Worm (Caenorhabditis elegans) whole organism, late embryonic: Measurements from ENCODE around the gene C27D8.2.

Experiments
- C08G9.2 ChIP-seq: sonication (generic microtip); optimal IDR thresholded peaks from 2 replicates; lab custom pipeline; 2016; ENCODE audit warnings: mild to moderate bottlenecking, missing genetic modification characterization, moderate library complexity, missing compliant biosample characterization
- C38D4.7 ChIP-seq: fragments of 200-800 bp; sonication (Bioruptor generic); optimal IDR thresholded peaks from 2 replicates; lab custom pipeline; 2018; ENCODE audit warnings: mild to moderate bottlenecking, missing genetic modification characterization, moderate library complexity, missing compliant biosample characterization
- T23F11.4 ChIP-seq: fragments of 200-800 bp; sonication (Bioruptor generic); optimal IDR thresholded peaks from 2 replicates; lab custom pipeline; 2018; ENCODE audit warnings: mild to moderate bottlenecking, missing genetic modification characterization, missing compliant biosample characterization
- Y22D7AL.16 ChIP-seq: sonication (generic microtip); optimal IDR thresholded peaks from 2 replicates; lab custom pipeline; 2016; ENCODE audit warnings: missing genetic modification characterization, missing compliant biosample characterization
- ahr-1 ChIP-seq: sonication (generic microtip); optimal IDR thresholded peaks from 2 replicates; lab custom pipeline; 2016; ENCODE audit warnings: missing genetic modification characterization, missing compliant biosample characterization
- ceh-14 ChIP-seq: sonication (generic microtip); optimal IDR thresholded peaks from 2 replicates; lab custom pipeline; 2016; ENCODE audit warnings: missing genotype, missing genetic modification characterization, missing compliant biosample characterization
- ceh-18 ChIP-seq: sonication (generic microtip); optimal IDR thresholded peaks from 2 replicates; lab custom pipeline; 2016; ENCODE audit warnings: missing genetic modification characterization, missing compliant biosample characterization
- ceh-19 ChIP-seq: fragments of 200-800 bp; sonication (Bioruptor generic); optimal IDR thresholded peaks from 2 replicates; lab custom pipeline; 2018; ENCODE audit warnings: mild to moderate bottlenecking, missing genetic modification characterization, missing compliant biosample characterization
- ceh-2 ChIP-seq: sonication (generic microtip); optimal IDR thresholded peaks from 2 replicates; lab custom pipeline; 2016; ENCODE audit warnings: missing genotype, missing genetic modification characterization, missing compliant biosample characterization
- ceh-24 ChIP-seq: sonication (generic microtip); optimal IDR thresholded peaks from 2 replicates; lab custom pipeline; 2016; ENCODE audit warnings: mild to moderate bottlenecking, missing genetic modification characterization, missing compliant biosample characterization
- ceh-31 ChIP-seq: sonication (generic microtip); optimal IDR thresholded peaks from 2 replicates; lab custom pipeline; 2016; ENCODE audit warnings: missing genetic modification characterization, missing compliant biosample characterization
- ceh-34 ChIP-seq: sonication (generic microtip); optimal IDR thresholded peaks from 2 replicates; lab custom pipeline; 2016; ENCODE audit warnings: mild to moderate bottlenecking, missing genetic modification characterization, missing compliant biosample characterization
- ceh-6 ChIP-seq: fragments of 200-800 bp; sonication (Bioruptor generic); optimal IDR thresholded peaks from 2 replicates; lab custom pipeline; 2018; ENCODE audit warnings: mild to moderate bottlenecking, missing genetic modification characterization, missing compliant biosample characterization
- dmd-4 ChIP-seq: sonication (generic microtip); optimal IDR thresholded peaks from 2 replicates; lab custom pipeline; 2016; ENCODE audit warnings: borderline replicate concordance, missing genetic modification characterization, missing compliant biosample characterization
- dve-1 ChIP-seq: sonication (generic microtip); optimal IDR thresholded peaks from 2 replicates; lab custom pipeline; 2017; ENCODE audit warnings: antibody characterized with exemption, mild to moderate bottlenecking, missing genetic modification characterization, missing compliant biosample characterization
- ets-4 ChIP-seq: sonication (generic microtip); optimal IDR thresholded peaks from 2 replicates; lab custom pipeline; 2016; ENCODE audit warnings: missing genetic modification characterization, missing compliant biosample characterization
- fax-1 ChIP-seq: sonication (generic microtip); optimal IDR thresholded peaks from 2 replicates; lab custom pipeline; 2016; ENCODE audit warnings: missing genotype, missing genetic modification characterization, missing compliant biosample characterization
- fkh-6 ChIP-seq: sonication (generic microtip); optimal IDR thresholded peaks from 2 replicates; lab custom pipeline; 2016; ENCODE audit warnings: missing genetic modification characterization, missing compliant biosample characterization
- gmeb-2 ChIP-seq: sonication (generic microtip); optimal IDR thresholded peaks from 2 replicates; lab custom pipeline; 2016; ENCODE audit warnings: missing genetic modification characterization, inconsistent platforms, missing compliant biosample characterization
- hlh-13 ChIP-seq: fragments of 200-800 bp; sonication (Bioruptor generic); optimal IDR thresholded peaks from 2 replicates; lab custom pipeline; 2018; ENCODE audit warnings: mild to moderate bottlenecking, missing genetic modification characterization, missing compliant biosample characterization
- hlh-15 ChIP-seq: sonication (generic microtip); optimal IDR thresholded peaks from 2 replicates; lab custom pipeline; 2016; ENCODE audit warnings: missing genetic modification characterization, missing compliant biosample characterization
- hlh-30 ChIP-seq: sonication (generic microtip); optimal IDR thresholded peaks from 2 replicates; lab custom pipeline; 2017; ENCODE audit warnings: antibody characterized with exemption, missing genetic modification characterization, missing compliant biosample characterization; ENCODE audit not compliant: insufficient read depth
- hlh-6 ChIP-seq: sonication (generic microtip); optimal IDR thresholded peaks from 2 replicates; lab custom pipeline; 2016; ENCODE audit warnings: missing genotype, missing genetic modification characterization, missing compliant biosample characterization
- lim-6 ChIP-seq: sonication (generic microtip); optimal IDR thresholded peaks from 2 replicates; lab custom pipeline; 2016; ENCODE audit warnings: missing genetic modification characterization, missing compliant biosample characterization
- mec-3 ChIP-seq: sonication (generic microtip); optimal IDR thresholded peaks from 2 replicates; lab custom pipeline; 2016; ENCODE audit warnings: borderline replicate concordance, missing genetic modification characterization, missing compliant biosample characterization
- nfya-1 ChIP-seq: sonication (generic microtip); optimal IDR thresholded peaks from 2 replicates; lab custom pipeline; 2017; ENCODE audit warnings: missing genetic modification characterization, mild to moderate bottlenecking, missing compliant biosample characterization, antibody characterized with exemption, moderate library complexity
- nhr-232 ChIP-seq: sonication (generic microtip); optimal IDR thresholded peaks from 2 replicates; lab custom pipeline; 2016; ENCODE audit warnings: missing genetic modification characterization, missing compliant biosample characterization
- npax-4 ChIP-seq: sonication (generic microtip); optimal IDR thresholded peaks from 2 replicates; lab custom pipeline; 2016; ENCODE audit warnings: missing genetic modification characterization, missing compliant biosample characterization
- pat-9 ChIP-seq: fragments of 200-800 bp; sonication (Bioruptor generic); optimal IDR thresholded peaks from 2 replicates; lab custom pipeline; 2018; ENCODE audit warnings: mild to moderate bottlenecking, missing genetic modification characterization, moderate library complexity, missing compliant biosample characterization
- pha-4 ChIP-seq: fragments of 150-350 bp; optimal IDR thresholded peaks from 2 replicates; lab custom pipeline; 2018; ENCODE audit warnings: missing biosample characterization, missing genetic modification reagents, missing genetic modification characterization
- ref-2 ChIP-seq: sonication (generic microtip); optimal IDR thresholded peaks from 2 replicates; lab custom pipeline; 2016; ENCODE audit warnings: missing genetic modification characterization, missing compliant biosample characterization
- rnt-1 ChIP-seq: sonication (generic microtip); optimal IDR thresholded peaks from 2 replicates; lab custom pipeline; 2016; ENCODE audit warnings: missing genetic modification characterization, missing compliant biosample characterization
- sox-2 ChIP-seq: fragments of 200-800 bp; sonication (Bioruptor generic); IDR thresholded peaks from 2 replicates; pipeline ENCODE4 v1.3.6; 2022; ENCODE audit warnings: missing genetic modification reagents, missing genetic modification characterization, missing compliant biosample characterization
- tbx-2 ChIP-seq: sonication (generic microtip); optimal IDR thresholded peaks from 2 replicates; lab custom pipeline; 2016; ENCODE audit warnings: missing genetic modification characterization, missing compliant biosample characterization
- tbx-7 ChIP-seq: sonication (generic microtip); optimal IDR thresholded peaks from 2 replicates; lab custom pipeline; 2016; ENCODE audit warnings: missing genotype, missing genetic modification characterization, missing compliant biosample characterization
- ttx-3 ChIP-seq: sonication (generic microtip); optimal IDR thresholded peaks from 2 replicates; lab custom pipeline; 2016; ENCODE audit warnings: missing genetic modification reagents, missing genetic modification characterization, missing compliant biosample characterization
- unc-3 ChIP-seq, 2 experiments: fragments of 200-800 bp in 1 of 2; sonication (Bioruptor generic) in 1 of 2; sonication (generic microtip) in 1 of 2; conservative IDR thresholded peaks in 1 of 2; optimal IDR thresholded peaks in 1 of 2; 2 replicates each; pipeline versions ENCODE4 v1.3.6 to Lab custom; 2016 to 2022; ENCODE audit warnings: missing compliant biosample characterization in 2 of 2, missing genetic modification characterization in 2 of 2, missing genetic modification reagents in 1 of 2
- unc-42 ChIP-seq: sonication (generic microtip); optimal IDR thresholded peaks from 2 replicates; lab custom pipeline; 2016; ENCODE audit warnings: missing genotype, missing genetic modification characterization, missing compliant biosample characterization
- unc-55 ChIP-seq: sonication (generic microtip); optimal IDR thresholded peaks from 2 replicates; lab custom pipeline; 2017; ENCODE audit warnings: missing biosample characterization, missing genetic modification reagents, missing genetic modification characterization
- unc-86 ChIP-seq: sonication (generic microtip); optimal IDR thresholded peaks from 2 replicates; lab custom pipeline; 2016; ENCODE audit warnings: missing genetic modification characterization, missing compliant biosample characterization
- zip-5 ChIP-seq: sonication (generic microtip); optimal IDR thresholded peaks from 2 replicates; lab custom pipeline; 2016; ENCODE audit warnings: missing genetic modification characterization, missing compliant biosample characterization

C27D8.2 gene

ce11 chrIV:12721106-12721505 lies 10.1 kb downstream of the C27D8.2 start, which contains the start of gene T23F6.2:
Gene T23F6.2 (plus strand): TSS chrIV:12721356.
- TF ChIP-seq hlh-6 (tag; lab: Kevin White, UChicago) (no peak), nhr-232 (tag; lab: Kevin White, UChicago) (no peak), hlh-13 (GFP tag; lab: Kevin White, UChicago) (no peak)

DNA sequence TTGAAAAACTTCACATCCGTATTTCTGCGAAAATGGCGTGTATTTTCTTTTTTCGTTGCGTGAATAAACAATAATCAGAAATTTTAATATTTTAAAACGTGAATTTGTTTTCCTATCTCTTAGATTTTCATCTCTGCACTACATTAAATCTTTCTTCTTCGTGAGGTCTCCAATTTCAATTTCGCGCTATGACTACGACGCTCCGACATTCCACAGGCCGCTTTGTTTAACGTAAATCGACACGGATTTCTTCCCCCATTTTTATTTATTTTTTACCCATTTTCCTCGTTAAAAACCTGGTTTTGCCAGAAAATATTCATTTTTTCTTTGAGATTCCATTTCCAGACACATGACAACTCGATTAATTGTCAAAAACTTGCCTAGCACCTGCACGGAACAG lies 13.6 kb downstream of the C27D8.2 start, which contains the start of the genes T23F6.3 and rbd-1:
Gene T23F6.3, minus strand, starts transcription at position 120 of the 400 bp plus-strand sequence.
Gene rbd-1, plus strand, starts transcription at position 346 of the 400 bp plus-strand sequence.
- TF ChIP-seq unc-86 (peak; percentile 43), nfya-1 (tag; lab: Kevin White, UChicago) (peak; percentile 70), dve-1 (peak; percentile 61), ceh-24 (tag; lab: Kevin White, UChicago) (no peak), tbx-2 (peak; percentile 89), ahr-1 (tag; lab: Kevin White, UChicago) (peak; percentile 29), fkh-6 (tag; lab: Kevin White, UChicago) (no peak), unc-55 (peak; percentile 49), hlh-15 (tag; lab: Kevin White, UChicago) (peak; percentile 16), ceh-19 (GFP tag; lab: Kevin White, UChicago) (peak; percentile 19), lim-6 (peak; percentile 27), mec-3 (tag; lab: Kevin White, UChicago) (peak; percentile 43), npax-4 (tag; lab: Kevin White, UChicago) (no peak), pha-4 (tag; lab: Kevin White, UChicago) (no peak), dmd-4 (tag; lab: Kevin White, UChicago) (no peak), pat-9 (tag; lab: Kevin White, UChicago) (no peak), tbx-7 (tag; lab: Kevin White, UChicago) (peak; percentile 57), ttx-3 (tag; lab: Kevin White, UChicago) (no peak), unc-3 (GFP tag; conservative IDR thresholded peaks at IDR 0.05; lab: Robert Waterston, UW) (0 out of 2 replicates have a peak, but pooled peaks have one; percentile 12), unc-3 (tag; optimal IDR thresholded peaks at IDR 0.05; lab: Kevin White, UChicago) (peak; percentile 35), rnt-1 (tag; lab: Kevin White, UChicago) (peak; percentile 72), fax-1 (peak; percentile 62), ceh-31 (tag; lab: Kevin White, UChicago) (peak; percentile 97), zip-5 (tag; lab: Kevin White, UChicago) (peak; percentile 62), C08G9.2 (tag; lab: Kevin White, UChicago) (peak; percentile 76), ceh-18 (tag; lab: Kevin White, UChicago) (peak; percentile 66), ref-2 (tag; lab: Kevin White, UChicago) (peak; percentile 69), T23F11.4 (no peak), ceh-34 (tag; lab: Kevin White, UChicago) (peak; percentile 77), ets-4 (tag; lab: Kevin White, UChicago) (peak; percentile 76), ceh-6 (GFP tag; lab: Kevin White, UChicago) (no peak), ceh-2 (tag; lab: Kevin White, UChicago) (peak; percentile 83), gmeb-2 (no peak), unc-42 (tag; lab: Kevin White, UChicago) (peak; percentile 73), hlh-30 (tag; lab: Kevin White, UChicago) (no peak), C38D4.7 (GFP tag; lab: Kevin White, UChicago) (no peak), Y22D7AL.16 (tag; lab: Kevin White, UChicago) (peak; percentile 7), ceh-14 (tag; lab: Kevin White, UChicago) (peak; percentile 65), sox-2 (GFP tag; lab: Robert Waterston, UW) (no peak)
